Worm (Caenorhabditis elegans) whole organism, L2 larva: ENCODE data around the gene clec-160.

Source experiments
- C34F6.9 ChIP-seq: fragments of 150-350 bp; optimal IDR thresholded peaks from 2 replicates; lab custom pipeline; 2014; ENCODE audit warnings: missing biosample characterization, missing genetic modification characterization
- F13H6.1 ChIP-seq: sonication (generic microtip); optimal IDR thresholded peaks from 2 replicates; lab custom pipeline; 2016; ENCODE audit warnings: missing genetic modification characterization, missing compliant biosample characterization
- R02D3.7 ChIP-seq: fragments of 150-350 bp; optimal IDR thresholded peaks from 2 replicates; lab custom pipeline; 2014; ENCODE audit warnings: missing biosample characterization, missing genetic modification characterization
- Y55F3AM.14 ChIP-seq: fragments of 200-800 bp; sonication (Bioruptor generic); optimal IDR thresholded peaks from 2 replicates; lab custom pipeline; 2018; ENCODE audit warnings: mild to moderate bottlenecking, missing genetic modification characterization, missing compliant biosample characterization
- ZK546.5 ChIP-seq: sonication (generic microtip); optimal IDR thresholded peaks from 2 replicates; lab custom pipeline; 2017; ENCODE audit warnings: missing biosample characterization, missing genetic modification characterization
- ama-1 ChIP-seq: fragments of 150-350 bp; optimal IDR thresholded peaks from 2 replicates; lab custom pipeline; 2018; ENCODE audit warnings: inconsistent platforms
- ceh-16 ChIP-seq: fragments of 150-350 bp; optimal IDR thresholded peaks from 2 replicates; lab custom pipeline; 2014; ENCODE audit warnings: missing biosample characterization, missing genetic modification characterization
- ceh-82 ChIP-seq: fragments of 150-350 bp; optimal IDR thresholded peaks from 2 replicates; lab custom pipeline; 2014; ENCODE audit warnings: missing biosample characterization, missing genetic modification characterization
- crh-2 ChIP-seq: sonication (generic microtip); optimal IDR thresholded peaks from 2 replicates; lab custom pipeline; 2017; ENCODE audit warnings: missing biosample characterization, missing genetic modification characterization
- dmd-4 ChIP-seq: sonication (generic microtip); optimal IDR thresholded peaks from 2 replicates; lab custom pipeline; 2017; ENCODE audit warnings: missing biosample characterization, missing genetic modification characterization
- egl-27 ChIP-seq: sonication (generic microtip); optimal IDR thresholded peaks from 3 replicates; lab custom pipeline; 2017; ENCODE audit warnings: missing biosample characterization, missing genetic modification reagents, missing genetic modification characterization
- elt-1 ChIP-seq: fragments of 150-350 bp; optimal IDR thresholded peaks from 2 replicates; lab custom pipeline; 2014; ENCODE audit warnings: missing biosample characterization, missing genetic modification characterization
- elt-3 ChIP-seq: sonication (generic microtip); optimal IDR thresholded peaks from 2 replicates; lab custom pipeline; 2017; ENCODE audit warnings: missing biosample characterization, missing genetic modification characterization
- fos-1 ChIP-seq: fragments of 150-350 bp; optimal IDR thresholded peaks from 2 replicates; lab custom pipeline; 2014; ENCODE audit warnings: missing biosample characterization, missing genetic modification characterization
- gmeb-1 ChIP-seq: fragments of 150-350 bp; optimal IDR thresholded peaks from 2 replicates; lab custom pipeline; 2014; ENCODE audit warnings: missing biosample characterization, missing genetic modification characterization
- lin-11 ChIP-seq: fragments of 150-350 bp; sonication (generic microtip); optimal IDR thresholded peaks from 2 replicates; lab custom pipeline; 2014; ENCODE audit warnings: missing biosample characterization, missing genetic modification characterization, inconsistent platforms, mixed read lengths
- lin-13 ChIP-seq: fragments of 150-350 bp; optimal IDR thresholded peaks from 2 replicates; lab custom pipeline; 2014; ENCODE audit warnings: missing biosample characterization, missing genetic modification reagents, missing genetic modification characterization
- lin-39 ChIP-seq: fragments of 150-350 bp; optimal IDR thresholded peaks from 2 replicates; lab custom pipeline; 2014; ENCODE audit warnings: missing biosample characterization, missing genetic modification reagents, missing genetic modification characterization
- lsy-2 ChIP-seq, 2 experiments: fragments of 150-350 bp in 1 of 2; sonication (generic microtip) in 1 of 2; optimal IDR thresholded peaks; 2 replicates each; lab custom pipeline; 2014 to 2017; ENCODE audit warnings: missing biosample characterization in 2 of 2, missing genetic modification characterization in 2 of 2
- mab-5 ChIP-seq: fragments of 150-350 bp; optimal IDR thresholded peaks from 2 replicates; lab custom pipeline; 2014; ENCODE audit warnings: missing biosample characterization, missing genetic modification characterization
- mdl-1 ChIP-seq, 2 experiments: fragments of 150-350 bp in 1 of 2; sonication (generic microtip) in 1 of 2; optimal IDR thresholded peaks; 2 replicates each; lab custom pipeline; 2017; ENCODE audit warnings: missing biosample characterization in 2 of 2, missing genetic modification characterization in 2 of 2
- nhr-11 ChIP-seq: fragments of 150-350 bp; optimal IDR thresholded peaks from 2 replicates; lab custom pipeline; 2014; ENCODE audit warnings: missing biosample characterization, missing genetic modification characterization
- nhr-12 ChIP-seq: fragments of 150-350 bp; optimal IDR thresholded peaks from 2 replicates; lab custom pipeline; 2014; ENCODE audit warnings: missing biosample characterization, missing genetic modification characterization
- nhr-129 ChIP-seq: fragments of 150-350 bp; optimal IDR thresholded peaks from 2 replicates; lab custom pipeline; 2014; ENCODE audit warnings: missing biosample characterization, missing genetic modification characterization
- nhr-21 ChIP-seq: fragments of 150-350 bp; optimal IDR thresholded peaks from 2 replicates; lab custom pipeline; 2014; ENCODE audit warnings: missing biosample characterization, missing genetic modification characterization
- nhr-23 ChIP-seq: fragments of 150-350 bp; optimal IDR thresholded peaks from 2 replicates; lab custom pipeline; 2014; ENCODE audit warnings: missing biosample characterization, missing genetic modification reagents, missing genetic modification characterization
- nhr-237 ChIP-seq: fragments of 150-350 bp; optimal IDR thresholded peaks from 2 replicates; lab custom pipeline; 2014; ENCODE audit warnings: missing biosample characterization, missing genetic modification characterization
- nhr-25 ChIP-seq: fragments of 150-350 bp; sonication (generic microtip); optimal IDR thresholded peaks from 3 replicates; lab custom pipeline; 2014; ENCODE audit warnings: missing biosample characterization, missing genetic modification characterization
- nhr-6 ChIP-seq: fragments of 150-350 bp; optimal IDR thresholded peaks from 2 replicates; lab custom pipeline; 2014; ENCODE audit warnings: missing biosample characterization, missing genetic modification characterization
- nhr-77 ChIP-seq: fragments of 150-350 bp; optimal IDR thresholded peaks from 2 replicates; lab custom pipeline; 2014; ENCODE audit warnings: missing biosample characterization, missing genetic modification characterization
- sem-4 ChIP-seq: fragments of 150-350 bp; optimal IDR thresholded peaks from 2 replicates; lab custom pipeline; 2014; ENCODE audit warnings: missing biosample characterization, missing genetic modification reagents, missing genetic modification characterization
- skn-1 ChIP-seq: sonication (generic microtip); optimal IDR thresholded peaks from 2 replicates; lab custom pipeline; 2017; ENCODE audit warnings: missing biosample characterization, missing genetic modification characterization
- sma-3 ChIP-seq: sonication (generic microtip); optimal IDR thresholded peaks from 2 replicates; lab custom pipeline; 2016; ENCODE audit warnings: missing genetic modification reagents, missing genetic modification characterization, missing compliant biosample characterization
- sma-9 ChIP-seq, 2 experiments: fragments of 150-350 bp in 1 of 2; sonication (generic microtip) in 1 of 2; optimal IDR thresholded peaks; 2 replicates each; lab custom pipeline; 2014 to 2016; ENCODE audit warnings: missing genetic modification characterization in 2 of 2, mild to moderate bottlenecking in 1 of 2, missing biosample characterization in 1 of 2, missing compliant biosample characterization in 1 of 2, missing genetic modification reagents in 1 of 2, moderate library complexity in 1 of 2
- snpc-4 ChIP-seq: fragments of 150-350 bp; optimal IDR thresholded peaks from 2 replicates; lab custom pipeline; 2014; ENCODE audit warnings: missing biosample characterization, missing genetic modification characterization
- unc-39 ChIP-seq: fragments of 150-350 bp; optimal IDR thresholded peaks from 2 replicates; lab custom pipeline; 2014; ENCODE audit warnings: missing biosample characterization, missing genetic modification characterization
- unc-55 ChIP-seq: fragments of 150-350 bp; sonication (generic microtip); optimal IDR thresholded peaks from 3 replicates; lab custom pipeline; 2014; ENCODE audit warnings: missing biosample characterization, missing genetic modification reagents, missing genetic modification characterization
- unc-62 ChIP-seq: fragments of 150-350 bp; optimal IDR thresholded peaks from 2 replicates; lab custom pipeline; 2014; ENCODE audit warnings: missing biosample characterization, missing genetic modification reagents, missing genetic modification characterization
- zag-1 ChIP-seq: fragments of 150-350 bp; optimal IDR thresholded peaks from 2 replicates; lab custom pipeline; 2014; ENCODE audit warnings: missing biosample characterization, missing genetic modification characterization
- ztf-11 ChIP-seq: sonication (generic microtip); optimal IDR thresholded peaks from 2 replicates; lab custom pipeline; 2017; ENCODE audit warnings: missing biosample characterization, missing genetic modification characterization
- ztf-4 ChIP-seq: fragments of 150-350 bp; optimal IDR thresholded peaks from 2 replicates; lab custom pipeline; 2014; ENCODE audit warnings: missing biosample characterization, missing genetic modification characterization

clec-160 gene

DNA sequence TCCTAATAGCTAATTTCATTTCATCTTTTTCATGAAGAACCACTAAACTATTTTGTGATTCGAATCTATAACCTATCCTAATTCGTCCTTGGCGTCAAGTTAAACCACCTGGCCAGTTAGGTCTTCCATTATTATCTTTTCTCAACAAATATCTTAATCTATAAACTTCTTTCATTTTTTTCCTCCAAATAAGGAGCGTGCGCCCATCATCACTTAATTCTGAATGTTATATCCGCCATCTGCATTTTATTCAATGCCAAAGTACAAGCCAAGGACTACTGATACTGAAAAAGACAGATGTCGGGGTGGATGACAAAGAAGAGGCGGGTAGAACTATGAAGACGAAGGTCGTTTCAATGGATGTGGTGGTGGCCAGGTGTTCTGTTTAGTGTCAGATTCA is 46.9 kb downstream of the clec-160 start:
- TF ChIP-seq nhr-21 (tag; lab: Kevin White, UChicago) (no peak), nhr-25 (peak; percentile 44)

ce11 chrIII:8227511-8227910 is 48.3 kb downstream of the clec-160 start, which contains the start of gene fbxl-1:
fbxl-1 (plus strand) TSS chrIII:8227830.
- peak; percentile 70 for TF ChIP-seq fos-1
- TF ChIP-seq lsy-2 (tag; optimal IDR thresholded peaks at IDR 0.05; lab: Kevin White, UChicago): peak in 1 of 2 experiments; percentile 88
- peak; percentile 66 for TF ChIP-seq zag-1
- peak; percentile 78 to 92 for TF ChIP-seq mdl-1 (tag; optimal IDR thresholded peaks at IDR 0.05; lab: Kevin White, UChicago)
- TF ChIP-seq crh-2 (tag; lab: Kevin White, UChicago): peak; percentile 75
- peak; percentile 51 for TF ChIP-seq lin-13 (GFP tag; lab: Kevin White, UChicago)
- peak; percentile 86 for TF ChIP-seq sma-9 (GFP tag; optimal IDR thresholded peaks at IDR 0.05; lab: Kevin White, UChicago)
- no peak for TF ChIP-seq sma-9 (tag; optimal IDR thresholded peaks at IDR 0.05; lab: Kevin White, UChicago)
- peak; percentile 64 for TF ChIP-seq snpc-4
- TF ChIP-seq gmeb-1: peak; percentile 44
- peak; percentile 91 for TF ChIP-seq nhr-129 (tag; lab: Kevin White, UChicago)
- TF ChIP-seq ztf-11 (tag; lab: Kevin White, UChicago): no peak
- TF ChIP-seq skn-1: no peak
- TF ChIP-seq ceh-82: no peak
- TF ChIP-seq elt-3: no peak
- TF ChIP-seq R02D3.7: no peak
- TF ChIP-seq nhr-21 (tag; lab: Kevin White, UChicago): peak; percentile 66
- TF ChIP-seq sem-4 (tag; lab: Kevin White, UChicago): peak; percentile 88
- peak; percentile 76 for TF ChIP-seq unc-55 (GFP tag; lab: Kevin White, UChicago)
- TF ChIP-seq Y55F3AM.14 (GFP tag; lab: Kevin White, UChicago): peak; percentile 71
- TF ChIP-seq mab-5: peak; percentile 57
- TF ChIP-seq elt-1 (tag; lab: Kevin White, UChicago): no peak
- peak; percentile 96 for TF ChIP-seq C34F6.9 (tag; lab: Kevin White, UChicago)
- peak; percentile 54 for TF ChIP-seq nhr-25
- TF ChIP-seq nhr-6 (tag; lab: Kevin White, UChicago): peak; percentile 18
- TF ChIP-seq unc-39: no peak
- TF ChIP-seq lin-11 (tag; lab: Kevin White, UChicago): peak; percentile 92
- TF ChIP-seq ama-1 (lab: Kevin White, UChicago): no peak
- peak; percentile 53 for TF ChIP-seq sma-3 (GFP tag; lab: Kevin White, UChicago)
- TF ChIP-seq F13H6.1 (tag; lab: Kevin White, UChicago): peak; percentile 87
- peak; percentile 30 for TF ChIP-seq egl-27 (tag; lab: Kevin White, UChicago)
- no peak for TF ChIP-seq lin-39 (tag; lab: Kevin White, UChicago)
- peak; percentile 38 for TF ChIP-seq ztf-4 (tag; lab: Kevin White, UChicago)
- no peak for TF ChIP-seq dmd-4 (tag; lab: Kevin White, UChicago)

DNA sequence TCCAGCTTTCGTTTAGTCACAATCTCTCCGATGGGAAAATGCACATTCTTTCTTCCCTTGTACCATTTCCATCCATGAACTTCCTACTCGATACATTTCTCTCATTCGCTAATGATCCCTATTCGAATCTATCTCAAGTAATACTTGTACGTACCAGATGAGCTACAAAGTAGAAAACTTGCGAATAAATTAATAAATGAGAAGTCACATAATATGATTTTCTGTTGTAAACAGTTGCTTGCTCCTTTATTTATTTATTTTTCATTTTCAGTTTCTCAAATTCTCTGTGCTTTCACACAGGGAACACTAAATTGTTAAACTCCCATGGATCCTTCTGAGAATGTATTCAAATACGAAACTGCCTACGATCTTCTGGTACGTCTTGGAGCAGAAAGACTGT is 49.6 kb downstream of the clec-160 start, which contains the start of gene rfs-1:
TSS of gene rfs-1 (plus strand) at position 301 of the 400 bp plus-strand sequence.
- TF ChIP-seq crh-2 (tag; lab: Kevin White, UChicago) (no peak), lin-11 (tag; lab: Kevin White, UChicago) (no peak), fos-1 (no peak), egl-27 (tag; lab: Kevin White, UChicago) (no peak), nhr-21 (tag; lab: Kevin White, UChicago) (no peak), nhr-237 (tag; lab: Kevin White, UChicago) (no peak), ceh-16 (no peak), elt-1 (tag; lab: Kevin White, UChicago) (no peak), gmeb-1 (no peak), nhr-11 (tag; lab: Kevin White, UChicago) (no peak), unc-62 (no peak), nhr-23 (no peak), ama-1 (lab: Kevin White, UChicago) (no peak), sem-4 (tag; lab: Kevin White, UChicago) (no peak), ztf-11 (tag; lab: Kevin White, UChicago) (no peak), nhr-6 (tag; lab: Kevin White, UChicago) (no peak), Y55F3AM.14 (GFP tag; lab: Kevin White, UChicago) (no peak)

DNA sequence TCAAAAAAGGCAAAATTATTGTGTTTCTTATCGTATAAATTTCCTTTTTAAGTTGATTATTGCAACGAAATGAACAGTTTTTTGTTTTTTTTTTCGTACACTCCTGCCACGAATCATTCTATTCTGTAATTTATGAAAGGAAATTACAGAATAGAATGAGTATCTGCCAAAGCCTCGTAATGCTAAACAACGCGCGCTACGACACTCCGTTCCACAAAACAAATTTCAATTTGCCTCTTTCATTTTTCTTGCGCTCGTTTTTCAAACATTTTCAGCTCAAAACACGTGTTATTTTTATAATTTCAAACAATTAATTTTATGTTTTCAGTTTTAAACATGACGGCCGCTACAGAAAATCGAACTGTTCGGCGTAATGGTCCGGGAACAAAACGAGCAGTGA is 51.0 kb downstream of the clec-160 start, which contains the start of gene mob-4:
TSS of gene mob-4 (plus strand) at position 329 of the 400 bp plus-strand sequence.
- TF ChIP-seq nhr-23: no peak
- TF ChIP-seq lsy-2 (tag; optimal IDR thresholded peaks at IDR 0.05; lab: Kevin White, UChicago): peak in 1 of 2 experiments; percentile 32
- TF ChIP-seq elt-1 (tag; lab: Kevin White, UChicago): no peak
- TF ChIP-seq ZK546.5 (tag; lab: Kevin White, UChicago): no peak
- no peak for TF ChIP-seq ama-1 (lab: Kevin White, UChicago)
- TF ChIP-seq lin-11 (tag; lab: Kevin White, UChicago): no peak
- TF ChIP-seq unc-55 (GFP tag; lab: Kevin White, UChicago): peak; percentile 32
- no peak for TF ChIP-seq nhr-77 (tag; lab: Kevin White, UChicago)
- no peak for TF ChIP-seq mab-5
- no peak for TF ChIP-seq nhr-12
- no peak for TF ChIP-seq skn-1
- TF ChIP-seq egl-27 (tag; lab: Kevin White, UChicago): no peak
- TF ChIP-seq unc-62: no peak
- TF ChIP-seq sma-3 (GFP tag; lab: Kevin White, UChicago): no peak
- no peak for TF ChIP-seq zag-1
- no peak for TF ChIP-seq C34F6.9 (tag; lab: Kevin White, UChicago)
